Worm (Caenorhabditis elegans) whole organism, L4/young adult: ENCODE measurements around the gene fbxa-196.

Source experiments
- W03F9.2 ChIP-seq: fragments of 150-350 bp; optimal IDR thresholded peaks from 2 replicates; lab custom pipeline; 2014; ENCODE audit warnings: missing biosample characterization, missing genetic modification characterization
- dao-5 ChIP-seq: sonication (generic microtip); optimal IDR thresholded peaks from 2 replicates; lab custom pipeline; 2016; ENCODE audit warnings: missing genotype, missing genetic modification characterization, moderate library complexity, missing compliant biosample characterization
- him-1 ChIP-seq: sonication (generic microtip); optimal IDR thresholded peaks from 2 replicates; lab custom pipeline; 2016; ENCODE audit warnings: missing genotype, missing genetic modification reagents, missing genetic modification characterization, missing compliant biosample characterization

DNA sequence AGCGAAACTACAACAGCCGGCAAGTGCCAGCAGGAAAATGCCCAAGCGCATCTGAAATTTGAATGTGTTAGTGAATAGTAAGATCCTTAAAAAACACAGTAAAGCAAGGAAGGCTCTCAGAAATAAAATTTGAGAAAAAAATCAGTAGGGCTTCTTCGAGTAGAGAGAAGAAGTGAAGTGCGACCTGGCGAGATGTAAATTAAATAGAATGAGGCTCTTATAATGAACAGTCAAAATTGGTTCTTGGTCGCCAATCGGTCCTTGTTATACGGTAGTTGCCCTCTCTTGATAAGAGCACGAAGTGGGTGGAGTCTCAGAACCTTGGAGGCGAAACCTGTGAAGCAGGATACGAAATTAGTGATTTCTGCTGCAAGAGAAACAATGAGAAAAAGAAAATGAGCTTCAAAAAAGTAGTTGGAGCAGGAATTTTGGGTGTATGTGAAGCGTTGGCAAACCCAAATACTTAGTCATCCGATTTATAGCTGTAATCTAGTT lies 39.7 kb upstream of the fbxa-196 start, which contains the start of gene bcf-1:
- no peak for TF ChIP-seq W03F9.2 (tag; lab: Kevin White, UChicago)
- no peak for TF ChIP-seq him-1
- no peak for TF ChIP-seq dao-5 (tag; lab: Kevin White, UChicago)
